Worm (Caenorhabditis elegans) whole organism, L2 larva: ENCODE measurements around the gene T26H5.11.

Source experiments
- C34F6.9 ChIP-seq: fragments of 150-350 bp; optimal IDR thresholded peaks from 2 replicates; lab custom pipeline; 2014; ENCODE audit warnings: missing biosample characterization, missing genetic modification characterization
- F13H6.1 ChIP-seq: sonication (generic microtip); optimal IDR thresholded peaks from 2 replicates; lab custom pipeline; 2016; ENCODE audit warnings: missing genetic modification characterization, missing compliant biosample characterization
- R02D3.7 ChIP-seq: fragments of 150-350 bp; optimal IDR thresholded peaks from 2 replicates; lab custom pipeline; 2014; ENCODE audit warnings: missing biosample characterization, missing genetic modification characterization
- Y55F3AM.14 ChIP-seq: fragments of 200-800 bp; sonication (Bioruptor generic); optimal IDR thresholded peaks from 2 replicates; lab custom pipeline; 2018; ENCODE audit warnings: mild to moderate bottlenecking, missing genetic modification characterization, missing compliant biosample characterization
- ZK546.5 ChIP-seq: sonication (generic microtip); optimal IDR thresholded peaks from 2 replicates; lab custom pipeline; 2017; ENCODE audit warnings: missing biosample characterization, missing genetic modification characterization
- alr-1 ChIP-seq: fragments of 150-350 bp; optimal IDR thresholded peaks from 2 replicates; lab custom pipeline; 2014; ENCODE audit warnings: missing biosample characterization, missing genetic modification characterization
- aly-2 ChIP-seq: fragments of 150-350 bp; optimal IDR thresholded peaks from 2 replicates; lab custom pipeline; 2014; ENCODE audit warnings: missing biosample characterization, missing genetic modification characterization
- ama-1 ChIP-seq: fragments of 150-350 bp; optimal IDR thresholded peaks from 2 replicates; lab custom pipeline; 2018; ENCODE audit warnings: inconsistent platforms
- ceh-16 ChIP-seq: fragments of 150-350 bp; optimal IDR thresholded peaks from 2 replicates; lab custom pipeline; 2014; ENCODE audit warnings: missing biosample characterization, missing genetic modification characterization
- ceh-82 ChIP-seq: fragments of 150-350 bp; optimal IDR thresholded peaks from 2 replicates; lab custom pipeline; 2014; ENCODE audit warnings: missing biosample characterization, missing genetic modification characterization
- dmd-4 ChIP-seq: sonication (generic microtip); optimal IDR thresholded peaks from 2 replicates; lab custom pipeline; 2017; ENCODE audit warnings: missing biosample characterization, missing genetic modification characterization
- egl-27 ChIP-seq: sonication (generic microtip); optimal IDR thresholded peaks from 3 replicates; lab custom pipeline; 2017; ENCODE audit warnings: missing biosample characterization, missing genetic modification reagents, missing genetic modification characterization
- elt-1 ChIP-seq: fragments of 150-350 bp; optimal IDR thresholded peaks from 2 replicates; lab custom pipeline; 2014; ENCODE audit warnings: missing biosample characterization, missing genetic modification characterization
- elt-3 ChIP-seq: sonication (generic microtip); optimal IDR thresholded peaks from 2 replicates; lab custom pipeline; 2017; ENCODE audit warnings: missing biosample characterization, missing genetic modification characterization
- fos-1 ChIP-seq: fragments of 150-350 bp; optimal IDR thresholded peaks from 2 replicates; lab custom pipeline; 2014; ENCODE audit warnings: missing biosample characterization, missing genetic modification characterization
- gmeb-1 ChIP-seq: fragments of 150-350 bp; optimal IDR thresholded peaks from 2 replicates; lab custom pipeline; 2014; ENCODE audit warnings: missing biosample characterization, missing genetic modification characterization
- lin-11 ChIP-seq: fragments of 150-350 bp; sonication (generic microtip); optimal IDR thresholded peaks from 2 replicates; lab custom pipeline; 2014; ENCODE audit warnings: missing biosample characterization, missing genetic modification characterization, inconsistent platforms, mixed read lengths
- lin-13 ChIP-seq: fragments of 150-350 bp; optimal IDR thresholded peaks from 2 replicates; lab custom pipeline; 2014; ENCODE audit warnings: missing biosample characterization, missing genetic modification reagents, missing genetic modification characterization
- lsy-2 ChIP-seq, 2 experiments: fragments of 150-350 bp in 1 of 2; sonication (generic microtip) in 1 of 2; optimal IDR thresholded peaks; 2 replicates each; lab custom pipeline; 2014 to 2017; ENCODE audit warnings: missing biosample characterization in 2 of 2, missing genetic modification characterization in 2 of 2
- mab-5 ChIP-seq: fragments of 150-350 bp; optimal IDR thresholded peaks from 2 replicates; lab custom pipeline; 2014; ENCODE audit warnings: missing biosample characterization, missing genetic modification characterization
- mbf-1 ChIP-seq: sonication (generic microtip); optimal IDR thresholded peaks from 2 replicates; lab custom pipeline; 2017; ENCODE audit warnings: missing biosample characterization, missing genetic modification characterization
- mdl-1 ChIP-seq, 2 experiments: fragments of 150-350 bp in 1 of 2; sonication (generic microtip) in 1 of 2; optimal IDR thresholded peaks; 2 replicates each; lab custom pipeline; 2017; ENCODE audit warnings: missing biosample characterization in 2 of 2, missing genetic modification characterization in 2 of 2
- nhr-10 ChIP-seq: sonication (generic microtip); optimal IDR thresholded peaks from 2 replicates; lab custom pipeline; 2017; ENCODE audit warnings: missing biosample characterization, missing genetic modification characterization
- nhr-11 ChIP-seq: fragments of 150-350 bp; optimal IDR thresholded peaks from 2 replicates; lab custom pipeline; 2014; ENCODE audit warnings: missing biosample characterization, missing genetic modification characterization
- nhr-12 ChIP-seq: fragments of 150-350 bp; optimal IDR thresholded peaks from 2 replicates; lab custom pipeline; 2014; ENCODE audit warnings: missing biosample characterization, missing genetic modification characterization
- nhr-129 ChIP-seq: fragments of 150-350 bp; optimal IDR thresholded peaks from 2 replicates; lab custom pipeline; 2014; ENCODE audit warnings: missing biosample characterization, missing genetic modification characterization
- nhr-21 ChIP-seq: fragments of 150-350 bp; optimal IDR thresholded peaks from 2 replicates; lab custom pipeline; 2014; ENCODE audit warnings: missing biosample characterization, missing genetic modification characterization
- nhr-23 ChIP-seq: fragments of 150-350 bp; optimal IDR thresholded peaks from 2 replicates; lab custom pipeline; 2014; ENCODE audit warnings: missing biosample characterization, missing genetic modification reagents, missing genetic modification characterization
- nhr-237 ChIP-seq: fragments of 150-350 bp; optimal IDR thresholded peaks from 2 replicates; lab custom pipeline; 2014; ENCODE audit warnings: missing biosample characterization, missing genetic modification characterization
- nhr-25 ChIP-seq: fragments of 150-350 bp; sonication (generic microtip); optimal IDR thresholded peaks from 3 replicates; lab custom pipeline; 2014; ENCODE audit warnings: missing biosample characterization, missing genetic modification characterization
- nhr-6 ChIP-seq: fragments of 150-350 bp; optimal IDR thresholded peaks from 2 replicates; lab custom pipeline; 2014; ENCODE audit warnings: missing biosample characterization, missing genetic modification characterization
- nhr-77 ChIP-seq: fragments of 150-350 bp; optimal IDR thresholded peaks from 2 replicates; lab custom pipeline; 2014; ENCODE audit warnings: missing biosample characterization, missing genetic modification characterization
- peb-1 ChIP-seq: fragments of 150-350 bp; optimal IDR thresholded peaks from 2 replicates; lab custom pipeline; 2014; ENCODE audit warnings: missing biosample characterization, missing genetic modification characterization
- sem-4 ChIP-seq: fragments of 150-350 bp; optimal IDR thresholded peaks from 2 replicates; lab custom pipeline; 2014; ENCODE audit warnings: missing biosample characterization, missing genetic modification reagents, missing genetic modification characterization
- skn-1 ChIP-seq: sonication (generic microtip); optimal IDR thresholded peaks from 2 replicates; lab custom pipeline; 2017; ENCODE audit warnings: missing biosample characterization, missing genetic modification characterization
- sma-3 ChIP-seq: sonication (generic microtip); optimal IDR thresholded peaks from 2 replicates; lab custom pipeline; 2016; ENCODE audit warnings: missing genetic modification reagents, missing genetic modification characterization, missing compliant biosample characterization
- sma-9 ChIP-seq, 2 experiments: fragments of 150-350 bp in 1 of 2; sonication (generic microtip) in 1 of 2; optimal IDR thresholded peaks; 2 replicates each; lab custom pipeline; 2014 to 2016; ENCODE audit warnings: missing genetic modification characterization in 2 of 2, mild to moderate bottlenecking in 1 of 2, missing biosample characterization in 1 of 2, missing compliant biosample characterization in 1 of 2, missing genetic modification reagents in 1 of 2, moderate library complexity in 1 of 2
- snpc-4 ChIP-seq: fragments of 150-350 bp; optimal IDR thresholded peaks from 2 replicates; lab custom pipeline; 2014; ENCODE audit warnings: missing biosample characterization, missing genetic modification characterization
- unc-39 ChIP-seq: fragments of 150-350 bp; optimal IDR thresholded peaks from 2 replicates; lab custom pipeline; 2014; ENCODE audit warnings: missing biosample characterization, missing genetic modification characterization
- unc-55 ChIP-seq: fragments of 150-350 bp; sonication (generic microtip); optimal IDR thresholded peaks from 3 replicates; lab custom pipeline; 2014; ENCODE audit warnings: missing biosample characterization, missing genetic modification reagents, missing genetic modification characterization
- unc-62 ChIP-seq: fragments of 150-350 bp; optimal IDR thresholded peaks from 2 replicates; lab custom pipeline; 2014; ENCODE audit warnings: missing biosample characterization, missing genetic modification reagents, missing genetic modification characterization
- zag-1 ChIP-seq: fragments of 150-350 bp; optimal IDR thresholded peaks from 2 replicates; lab custom pipeline; 2014; ENCODE audit warnings: missing biosample characterization, missing genetic modification characterization
- ztf-1 ChIP-seq: fragments of 200-800 bp; sonication (Bioruptor generic); conservative IDR thresholded peaks from 2 replicates; pipeline ENCODE4 v1.3.6; 2022; ENCODE audit warnings: missing genetic modification characterization, missing compliant biosample characterization
- ztf-11 ChIP-seq: sonication (generic microtip); optimal IDR thresholded peaks from 2 replicates; lab custom pipeline; 2017; ENCODE audit warnings: missing biosample characterization, missing genetic modification characterization
- ztf-4 ChIP-seq: fragments of 150-350 bp; optimal IDR thresholded peaks from 2 replicates; lab custom pipeline; 2014; ENCODE audit warnings: missing biosample characterization, missing genetic modification characterization

The T26H5.11 gene

DNA sequence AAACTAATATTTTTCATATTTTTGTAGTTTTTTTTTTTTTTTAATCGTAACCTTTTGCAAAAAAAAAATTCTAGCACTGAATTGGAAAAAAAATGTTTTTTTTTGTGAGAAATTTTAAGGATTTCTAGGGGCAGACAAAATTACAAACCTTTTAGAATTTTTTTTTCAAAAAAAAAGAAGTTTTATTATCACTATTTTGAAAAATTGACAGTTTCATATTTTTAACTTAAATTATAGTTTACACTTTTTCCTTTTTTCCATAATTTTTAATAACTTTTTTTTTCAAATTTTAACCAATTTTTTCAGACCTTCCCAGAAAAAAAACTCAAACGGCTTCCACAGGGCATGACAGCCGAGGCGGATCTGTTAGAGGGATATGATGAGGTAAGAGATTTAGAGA lies 26.9 kb upstream of the T26H5.11 start, which contains the start of gene dpf-1:
Gene dpf-1, plus strand, starts transcription at position 301 of the 400 bp plus-strand sequence.
- TF ChIP-seq snpc-4 (tag; lab: Kevin White, UChicago) (no peak), sem-4 (no peak), mab-5 (tag; lab: Kevin White, UChicago) (no peak)

DNA sequence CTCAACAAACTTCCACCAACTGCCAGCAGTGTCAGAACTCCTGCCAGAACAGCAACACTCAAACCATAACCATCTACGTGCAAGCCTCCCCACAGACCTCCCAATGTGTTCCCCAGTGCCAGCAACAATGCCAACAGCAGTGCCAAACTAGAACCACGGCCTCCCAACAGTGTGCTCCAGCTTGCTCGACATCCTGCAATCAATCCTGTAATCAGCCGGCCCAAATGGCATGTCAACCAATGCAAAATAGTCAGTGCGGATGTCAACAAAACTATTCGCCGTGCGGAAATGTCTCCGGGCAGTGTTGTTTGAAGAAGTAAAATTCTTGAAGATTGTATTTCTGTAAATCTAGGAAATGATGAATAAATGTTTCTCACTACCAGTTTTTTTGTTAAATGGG lies 22.6 kb upstream of the T26H5.11 start:
- TF ChIP-seq peb-1 (tag; lab: Kevin White, UChicago), result no peak
- no peak for TF ChIP-seq sma-3 (GFP tag; lab: Kevin White, UChicago)
- no peak for TF ChIP-seq nhr-10 (tag; lab: Kevin White, UChicago)
- TF ChIP-seq nhr-12, result no peak
- TF ChIP-seq egl-27, result no peak
- TF ChIP-seq unc-62 (GFP tag; lab: Kevin White, UChicago), result no peak
- TF ChIP-seq F13H6.1 (tag; lab: Kevin White, UChicago), result no peak
- TF ChIP-seq aly-2 (tag; lab: Kevin White, UChicago), result no peak
- TF ChIP-seq ztf-4, result no peak
- TF ChIP-seq nhr-11 (tag; lab: Kevin White, UChicago), result no peak
- TF ChIP-seq ama-1 (lab: Kevin White, UChicago), result no peak
- TF ChIP-seq fos-1 (tag; lab: Kevin White, UChicago), result no peak
- no peak for TF ChIP-seq nhr-21 (tag; lab: Kevin White, UChicago)
- TF ChIP-seq nhr-6 (tag; lab: Kevin White, UChicago), result no peak
- no peak for TF ChIP-seq ceh-16
- no peak for TF ChIP-seq nhr-23 (tag; lab: Kevin White, UChicago)
- no peak for TF ChIP-seq mab-5 (tag; lab: Kevin White, UChicago)
- TF ChIP-seq nhr-237 (tag; lab: Kevin White, UChicago), result no peak
- TF ChIP-seq mdl-1 (tag; optimal IDR thresholded peaks at IDR 0.05; lab: Kevin White, UChicago), result no peak
- TF ChIP-seq nhr-129, result no peak

ce11 chrV:15466017-15466416 lies 21.9 kb upstream of the T26H5.11 start:
- TF ChIP-seq snpc-4 (tag; lab: Kevin White, UChicago), result no peak
- no peak for TF ChIP-seq lin-11 (tag; lab: Kevin White, UChicago)
- no peak for TF ChIP-seq unc-39 (tag; lab: Kevin White, UChicago)
- TF ChIP-seq nhr-25, result no peak
- no peak for TF ChIP-seq elt-1
- no peak for TF ChIP-seq ztf-11
- no peak for TF ChIP-seq nhr-12
- TF ChIP-seq dmd-4 (tag; lab: Kevin White, UChicago), result no peak
- TF ChIP-seq mab-5 (tag; lab: Kevin White, UChicago), result no peak
- no peak for TF ChIP-seq mbf-1 (tag; lab: Kevin White, UChicago)
- no peak for TF ChIP-seq lsy-2 (tag; optimal IDR thresholded peaks at IDR 0.05; lab: Kevin White, UChicago)
- TF ChIP-seq Y55F3AM.14 (GFP tag; lab: Kevin White, UChicago), result no peak
- TF ChIP-seq sem-4, result no peak
- TF ChIP-seq skn-1 (tag; lab: Kevin White, UChicago), result no peak
- TF ChIP-seq C34F6.9 (tag; lab: Kevin White, UChicago), result no peak
- TF ChIP-seq elt-3, result no peak
- no peak for TF ChIP-seq ZK546.5
- no peak for TF ChIP-seq nhr-10 (tag; lab: Kevin White, UChicago)
- no peak for TF ChIP-seq ztf-1

ce11 chrV:15465032-15465727 lies 21.1 kb upstream of the T26H5.11 start, which contains the start of gene pqn-71:
Gene pqn-71, plus strand, starts transcription at chrV:15465677.
- peak; percentile 69 for TF ChIP-seq nhr-129
- no peak for TF ChIP-seq nhr-12
- TF ChIP-seq ceh-82, result peak; percentile 16
- TF ChIP-seq sma-9 (GFP tag; optimal IDR thresholded peaks at IDR 0.05; lab: Kevin White, UChicago), result peak; percentile 74
- TF ChIP-seq sma-9 (tag; optimal IDR thresholded peaks at IDR 0.05; lab: Kevin White, UChicago), result no peak
- peak; percentile 69 for TF ChIP-seq unc-55 (GFP tag; lab: Kevin White, UChicago)
- TF ChIP-seq mab-5 (tag; lab: Kevin White, UChicago), result peak; percentile 46
- TF ChIP-seq R02D3.7 (tag; lab: Kevin White, UChicago), result no peak
- TF ChIP-seq F13H6.1 (tag; lab: Kevin White, UChicago), result peak; percentile 74
- TF ChIP-seq sma-3 (GFP tag; lab: Kevin White, UChicago), result peak; percentile 91
- TF ChIP-seq C34F6.9 (tag; lab: Kevin White, UChicago), result peak; percentile 52
- TF ChIP-seq ztf-11, result no peak
- TF ChIP-seq mbf-1 (tag; lab: Kevin White, UChicago), result peak; percentile 10
- peak; percentile 57 for TF ChIP-seq zag-1
- TF ChIP-seq fos-1 (tag; lab: Kevin White, UChicago), result peak; percentile 94
- TF ChIP-seq ZK546.5, result no peak
- TF ChIP-seq nhr-6 (tag; lab: Kevin White, UChicago), result no peak
- no peak for TF ChIP-seq ztf-1
- TF ChIP-seq elt-1, result no peak
- TF ChIP-seq sem-4, result peak; percentile 63
- peak; percentile 80 for TF ChIP-seq egl-27
- TF ChIP-seq nhr-10 (tag; lab: Kevin White, UChicago), result peak; percentile 26
- TF ChIP-seq lin-13 (GFP tag; lab: Kevin White, UChicago), result peak; percentile 74
- peak; percentile 65 for TF ChIP-seq nhr-11 (tag; lab: Kevin White, UChicago)
- no peak for TF ChIP-seq nhr-77 (tag; lab: Kevin White, UChicago)
- TF ChIP-seq lin-11 (tag; lab: Kevin White, UChicago), result peak; percentile 66
- TF ChIP-seq mdl-1 (tag; optimal IDR thresholded peaks at IDR 0.05; lab: Kevin White, UChicago), result peak; percentile 11 to 76
- peak; percentile 8 for TF ChIP-seq alr-1 (tag; lab: Kevin White, UChicago)
- TF ChIP-seq nhr-21 (tag; lab: Kevin White, UChicago), result peak; percentile 82
- peak; percentile 81 for TF ChIP-seq gmeb-1 (tag; lab: Kevin White, UChicago)
- peak; percentile 79 for TF ChIP-seq Y55F3AM.14 (GFP tag; lab: Kevin White, UChicago)
